Fruit fly (Drosophila melanogaster) whole organism, pupa: ENCODE results near the gene Gbeta76C.

Source experiments
- CG10348 ChIP-seq: fragments of 200-800 bp; sonication (Bioruptor generic); IDR thresholded peaks from 2 replicates; pipeline ENCODE4 v1.3.6; 2022; ENCODE audit warnings: missing biosample characterization, missing genetic modification characterization
- CG14655 ChIP-seq: fragments of 200-800 bp; sonication (Bioruptor generic); optimal IDR thresholded peaks from 3 replicates; lab custom pipeline; 2017; ENCODE audit warnings: mild to moderate bottlenecking, missing biosample characterization, missing genetic modification reagents, missing genetic modification characterization
- CG17806 ChIP-seq: fragments of 200-800 bp; sonication (Bioruptor generic); optimal IDR thresholded peaks from 2 replicates; lab custom pipeline; 2018; ENCODE audit warnings: missing biosample characterization, mild to moderate bottlenecking, missing genetic modification characterization, moderate library complexity
- CG32121 ChIP-seq: fragments of 200-800 bp; sonication (Bioruptor generic); IDR thresholded peaks from 2 replicates; pipeline ENCODE4 v1.3.6; 2022; ENCODE audit warnings: missing biosample characterization, missing genetic modification characterization
- CG34367 ChIP-seq: fragments of 200-800 bp; sonication (Bioruptor generic); optimal IDR thresholded peaks from 2 replicates; lab custom pipeline; 2018; ENCODE audit warnings: missing biosample characterization, mild to moderate bottlenecking, missing genetic modification characterization
- CG8159 ChIP-seq: fragments of 200-800 bp; sonication (Bioruptor generic); optimal IDR thresholded peaks from 3 replicates; lab custom pipeline; 2018; ENCODE audit warnings: missing biosample characterization, mild to moderate bottlenecking, missing genetic modification characterization, moderate library complexity
- D1 ChIP-seq: fragments of 200-800 bp; sonication (Bioruptor generic); optimal IDR thresholded peaks from 2 replicates; lab custom pipeline; 2018; ENCODE audit warnings: missing biosample characterization, mild to moderate bottlenecking, missing genetic modification characterization, moderate library complexity
- EcR ChIP-seq: fragments of 200-800 bp; sonication (Bioruptor generic); optimal IDR thresholded peaks from 3 replicates; lab custom pipeline; 2019; ENCODE audit warnings: missing biosample characterization, missing genetic modification characterization, mild to moderate bottlenecking, moderate library complexity, missing genetic modification reagents
- Pif1B ChIP-seq: fragments of 200-800 bp; sonication (Bioruptor generic); optimal IDR thresholded peaks from 3 replicates; lab custom pipeline; 2016; ENCODE audit warnings: missing biosample characterization, missing genetic modification characterization
- fd96Ca ChIP-seq: fragments of 200-800 bp; sonication (Bioruptor generic); IDR thresholded peaks from 3 replicates; pipeline ENCODE4 v1.3.6; 2022; ENCODE audit warnings: missing biosample characterization, missing genetic modification characterization
- gl ChIP-seq: fragments of 200-800 bp; sonication (Bioruptor generic); optimal IDR thresholded peaks from 2 replicates; lab custom pipeline; 2018; ENCODE audit warnings: missing biosample characterization, mild to moderate bottlenecking, missing genetic modification characterization

DNA sequence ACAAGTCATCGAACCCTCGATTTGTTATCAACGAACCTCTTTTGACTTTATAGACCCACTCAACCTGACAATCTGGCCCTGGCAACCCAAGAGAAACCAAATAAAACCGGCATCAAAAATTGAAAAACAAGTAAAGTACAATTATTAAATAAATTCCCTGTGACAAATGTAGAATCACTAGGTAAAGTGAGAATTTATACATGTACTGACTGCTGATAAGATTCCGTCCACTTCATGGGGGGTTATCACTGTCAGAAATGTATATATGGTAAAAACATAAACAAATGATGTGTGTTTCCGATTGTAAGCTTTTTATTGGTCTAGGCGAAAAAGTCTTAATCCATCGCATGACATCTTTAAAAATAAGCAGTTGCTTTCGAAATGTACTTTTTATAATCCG, 38.8 kb upstream of the Gbeta76C start:
- TF ChIP-seq CG34367 (tag; lab: Kevin White, UChicago) (no peak), CG32121 (no peak), gl (no peak), CG14655 (no peak), CG10348 (GFP tag; lab: Robert Waterston, UW) (no peak), CG8159 (tag; lab: Kevin White, UChicago) (no peak), fd96Ca (GFP tag; lab: Robert Waterston, UW) (no peak), EcR (GFP tag; lab: Kevin White, UChicago) (no peak), D1 (tag; lab: Kevin White, UChicago) (no peak), Pif1B (GFP tag; lab: Kevin White, UChicago) (no peak), CG17806 (no peak)
